Fruit fly (Drosophila melanogaster): ENCODE results near the gene CG8032.
A peak's percentile ranks its signal among the peaks of the same experiment; 100 is the strongest.

Gene CG8032

DNA sequence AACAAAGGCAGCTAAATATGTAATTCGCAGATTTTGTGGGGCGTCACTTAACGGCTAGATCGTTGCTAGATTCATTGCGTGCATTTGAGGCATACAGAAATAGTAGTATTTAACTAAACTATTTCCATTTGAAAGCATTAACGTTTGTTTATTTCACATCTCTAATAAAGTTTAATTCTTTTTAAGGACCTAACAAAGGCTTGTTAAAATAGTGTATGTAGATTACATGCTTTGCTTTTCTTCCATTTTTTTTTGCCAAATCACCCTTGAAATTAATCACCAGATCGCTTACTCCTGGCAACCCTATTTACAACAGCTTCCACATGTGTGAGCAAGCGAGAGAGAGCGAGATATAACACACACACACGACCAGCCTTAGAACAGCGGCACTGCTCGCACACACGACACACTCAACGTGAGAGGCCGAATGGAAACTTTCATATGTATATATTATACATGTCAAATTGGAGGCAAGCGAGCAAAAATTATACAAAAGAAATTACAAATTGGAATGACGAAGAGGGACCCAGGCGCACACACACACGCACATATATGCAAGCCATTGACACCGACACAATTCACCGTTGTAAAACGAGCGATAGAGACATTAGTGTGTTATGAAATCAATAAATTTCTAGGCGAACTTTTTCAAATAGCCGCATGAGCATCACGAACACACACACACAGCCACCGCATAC, 4.6 kb upstream of the CG8032 start (continued):
- TF ChIP-seq E2f1 (GFP tag; IDR thresholded peaks at IDR 0.05) (no peak), Antp (GFP tag; optimal IDR thresholded peaks at IDR 0.05) (peak; percentile 33), amos (GFP tag; IDR thresholded peaks at IDR 0.05; ENCODE audit: partially characterized antibody) (peak; percentile 21; the same call in 1 of the 2 replicates), Rx (GFP tag; IDR thresholded peaks at IDR 0.05) (peak; percentile 20; the same call in 1 of the 2 replicates), vvl (GFP tag; IDR thresholded peaks at IDR 0.05) (peak; percentile 73), Elba2 (GFP tag; optimal IDR thresholded peaks at IDR 0.05) (peak; percentile 78), CG10565 (GFP tag; optimal IDR thresholded peaks at IDR 0.05) (no peak), E2f2 (GFP tag; IDR thresholded peaks at IDR 0.05) (peak; percentile 24; the same call in 1 of the 2 replicates), CG1603 (tag; optimal IDR thresholded peaks at IDR 0.05) (peak; percentile 45), bcd (GFP tag; optimal IDR thresholded peaks at IDR 0.05) (peak; percentile 47), CG2202 (tag; optimal IDR thresholded peaks at IDR 0.05) (no peak), ken (GFP tag; IDR thresholded peaks at IDR 0.05) (0 out of 3 replicates have a peak, but pooled peaks have one; percentile 18), CG6175 (GFP tag; IDR thresholded peaks at IDR 0.05) (peak; percentile 62; the same call in 1 of the 3 replicates), grn (GFP tag; optimal IDR thresholded peaks at IDR 0.05) (peak; percentile 45), onecut (GFP tag; IDR thresholded peaks at IDR 0.05) (peak; percentile 51), CG18764 (GFP tag; optimal IDR thresholded peaks at IDR 0.05) (peak; percentile 26), HLH54F (GFP tag; optimal IDR thresholded peaks at IDR 0.05) (peak; percentile 53), mirr (GFP tag; optimal IDR thresholded peaks at IDR 0.05) (peak; percentile 70), CG42726 (GFP tag; IDR thresholded peaks at IDR 0.05; ENCODE audit: partially characterized antibody) (no peak), zen2 (GFP tag; IDR thresholded peaks at IDR 0.05; ENCODE audit: partially characterized antibody) (no peak), emc (GFP tag; optimal IDR thresholded peaks at IDR 0.05) (peak; percentile 10), Drgx (GFP tag; IDR thresholded peaks at IDR 0.05) (peak; percentile 63), Deaf1 (tag; optimal IDR thresholded peaks at IDR 0.05) (peak; percentile 76), Nf-YC (tag; optimal IDR thresholded peaks at IDR 0.05) (peak; percentile 65), ap (GFP tag; IDR thresholded peaks at IDR 0.05) (no peak), Max (GFP tag; optimal IDR thresholded peaks at IDR 0.05) (no peak), CG3995 (GFP tag; optimal IDR thresholded peaks at IDR 0.05) (peak; percentile 85), CG15479 (GFP tag; optimal IDR thresholded peaks at IDR 0.05) (no peak), Fer2 (tag; optimal IDR thresholded peaks at IDR 0.05) (no peak), yki (optimal IDR thresholded peaks at IDR 0.05) (no peak), sob (GFP tag; IDR thresholded peaks at IDR 0.05) (peak; percentile 44), CG8290 (GFP tag; optimal IDR thresholded peaks at IDR 0.05) (peak; percentile 37), CG8290 (tag; optimal IDR thresholded peaks at IDR 0.05) (peak in 1 of 2 experiments; percentile 86), nom (GFP tag; optimal IDR thresholded peaks at IDR 0.05) (peak; percentile 40), CG13123 (GFP tag; optimal IDR thresholded peaks at IDR 0.05) (no peak), Lim3 (GFP tag; IDR thresholded peaks at IDR 0.05) (no peak), danr (GFP tag; IDR thresholded peaks at IDR 0.05) (no peak), HmgZ (tag; optimal IDR thresholded peaks at IDR 0.05) (peak; percentile 67), Xrp1 (GFP tag; IDR thresholded peaks at IDR 0.05) (peak; percentile 42), CG18619 (GFP tag; optimal IDR thresholded peaks at IDR 0.05) (peak; percentile 50), Poxn (GFP tag; IDR thresholded peaks at IDR 0.05) (no peak), az2 (GFP tag; optimal IDR thresholded peaks at IDR 0.05) (peak; percentile 44), Stat92E (GFP tag; optimal IDR thresholded peaks at IDR 0.05) (no peak), ssp (GFP tag; IDR thresholded peaks at IDR 0.05) (no peak), ash1 (GFP tag; optimal IDR thresholded peaks at IDR 0.05) (peak; percentile 17), PHDP (tag; optimal IDR thresholded peaks at IDR 0.05) (peak; percentile 62), Med (GFP tag) (peak; percentile 75), cwo (GFP tag; optimal IDR thresholded peaks at IDR 0.05) (peak; percentile 52), crol (GFP tag; IDR thresholded peaks at IDR 0.05) (no peak), ro (GFP tag; IDR thresholded peaks at IDR 0.05) (no peak), Mad (GFP tag; optimal IDR thresholded peaks at IDR 0.05) (peak; percentile 19)
